Fruit fly (Drosophila melanogaster) whole organism, prepupa: ENCODE measurements around the gene CG31055.

Experiments used
- Blimp-1 ChIP-seq: fragments of 200-800 bp; sonication (Bioruptor generic); optimal IDR thresholded peaks from 3 replicates; lab custom pipeline; 2017; ENCODE audit warnings: missing biosample characterization, missing genetic modification characterization, mild to moderate bottlenecking, moderate library complexity, missing genetic modification reagents
- CG10631 ChIP-seq: fragments of 200-800 bp; sonication (Bioruptor generic); optimal IDR thresholded peaks from 2 replicates; lab custom pipeline; 2016; ENCODE audit warnings: missing biosample characterization, missing genetic modification characterization
- CG10669 ChIP-seq: fragments of 200-800 bp; sonication (Bioruptor generic); optimal IDR thresholded peaks from 3 replicates; lab custom pipeline; 2018; ENCODE audit warnings: missing biosample characterization, mild to moderate bottlenecking, missing genetic modification characterization, moderate library complexity
- CG11902 ChIP-seq: fragments of 200-800 bp; sonication (Bioruptor generic); optimal IDR thresholded peaks from 3 replicates; lab custom pipeline; 2016; ENCODE audit warnings: missing biosample characterization, missing genetic modification characterization
- CG15336 ChIP-seq: fragments of 200-800 bp; sonication (Bioruptor generic); IDR thresholded peaks from 2 replicates; pipeline ENCODE4 v1.3.6; 2022; ENCODE audit warnings: missing biosample characterization, missing genetic modification characterization
- CG1621 ChIP-seq: fragments of 200-800 bp; sonication (Bioruptor generic); optimal IDR thresholded peaks from 3 replicates; lab custom pipeline; 2018; ENCODE audit warnings: missing biosample characterization, mild to moderate bottlenecking, missing genetic modification characterization
- CG16779 ChIP-seq: fragments of 200-800 bp; sonication (Bioruptor generic); optimal IDR thresholded peaks from 3 replicates; lab custom pipeline; 2017; ENCODE audit warnings: missing biosample characterization, mild to moderate bottlenecking, missing genetic modification characterization
- CG3032 ChIP-seq: fragments of 200-800 bp; optimal IDR thresholded peaks from 2 replicates; lab custom pipeline; 2019; ENCODE audit warnings: missing biosample characterization, mild to moderate bottlenecking, missing genetic modification characterization, moderate library complexity
- CG32006 ChIP-seq: fragments of 200-800 bp; sonication (Bioruptor generic); optimal IDR thresholded peaks from 3 replicates; lab custom pipeline; 2017; ENCODE audit warnings: missing biosample characterization, mild to moderate bottlenecking, missing genetic modification characterization
- CG4318 ChIP-seq: fragments of 200-800 bp; sonication (Bioruptor generic); optimal IDR thresholded peaks from 3 replicates; lab custom pipeline; 2017; ENCODE audit warnings: missing biosample characterization, mild to moderate bottlenecking, missing genetic modification characterization
- CG6163 ChIP-seq: fragments of 200-800 bp; sonication (Bioruptor generic); IDR thresholded peaks from 3 replicates; pipeline ENCODE4 v1.3.6; 2022; ENCODE audit warnings: missing biosample characterization, missing genetic modification characterization
- CG6792 ChIP-seq: fragments of 200-800 bp; sonication (Bioruptor generic); optimal IDR thresholded peaks from 3 replicates; lab custom pipeline; 2016; ENCODE audit warnings: missing biosample characterization, missing genetic modification characterization
- CG6854 ChIP-seq: fragments of 200-800 bp; sonication (Bioruptor generic); optimal IDR thresholded peaks from 2 replicates; lab custom pipeline; 2017; ENCODE audit warnings: missing biosample characterization, mild to moderate bottlenecking, missing genetic modification characterization
- CG7368 ChIP-seq: fragments of 200-800 bp; sonication (Bioruptor generic); optimal IDR thresholded peaks from 3 replicates; lab custom pipeline; 2016; ENCODE audit warnings: missing biosample characterization, missing genetic modification characterization
- CG8319 ChIP-seq: fragments of 200-800 bp; sonication (Bioruptor generic); optimal IDR thresholded peaks from 3 replicates; lab custom pipeline; 2016; ENCODE audit warnings: missing biosample characterization, missing genetic modification characterization
- Eip75B ChIP-seq: fragments of 200-800 bp; sonication (Bioruptor generic); optimal IDR thresholded peaks from 3 replicates; lab custom pipeline; 2016; ENCODE audit warnings: missing biosample characterization, missing genetic modification characterization
- Eip78C ChIP-seq: fragments of 200-800 bp; sonication (Bioruptor generic); peaks from one replicate; lab custom pipeline; 2016; ENCODE audit warnings: missing biosample characterization, missing genetic modification characterization
- Ets96B ChIP-seq: fragments of 200-800 bp; optimal IDR thresholded peaks from 2 replicates; lab custom pipeline; 2019; ENCODE audit warnings: missing biosample characterization, mild to moderate bottlenecking, missing genetic modification characterization, moderate library complexity
- Gug ChIP-seq: fragments of 200-800 bp; sonication (Bioruptor generic); IDR thresholded peaks from 2 replicates; pipeline ENCODE4 v1.3.6; 2022; ENCODE audit warnings: missing biosample characterization, missing genetic modification characterization
- Hr39 ChIP-seq: fragments of 200-800 bp; sonication (Bioruptor generic); optimal IDR thresholded peaks from 2 replicates; lab custom pipeline; 2016; ENCODE audit warnings: missing biosample characterization, missing genetic modification characterization
- Hr4 ChIP-seq: fragments of 200-800 bp; sonication (Bioruptor generic); optimal IDR thresholded peaks from 3 replicates; lab custom pipeline; 2016; ENCODE audit warnings: missing biosample characterization, missing genetic modification characterization
- Lpt ChIP-seq: fragments of 200-800 bp; sonication (Bioruptor generic); optimal IDR thresholded peaks from 3 replicates; lab custom pipeline; 2016; ENCODE audit warnings: missing biosample characterization, missing genetic modification characterization
- Met ChIP-seq: fragments of 200-800 bp; sonication (Bioruptor generic); optimal IDR thresholded peaks from 3 replicates; lab custom pipeline; 2016; ENCODE audit warnings: missing biosample characterization, missing genetic modification characterization
- Smox ChIP-seq: fragments of 200-800 bp; sonication (Bioruptor generic); optimal IDR thresholded peaks from 3 replicates; lab custom pipeline; 2016; ENCODE audit warnings: missing biosample characterization, missing genetic modification characterization
- Sox14 ChIP-seq: fragments of 200-800 bp; sonication (Bioruptor generic); optimal IDR thresholded peaks from 3 replicates; lab custom pipeline; 2016; ENCODE audit warnings: missing biosample characterization, missing genetic modification characterization
- Sox15 ChIP-seq: fragments of 200-800 bp; sonication (Bioruptor generic); optimal IDR thresholded peaks from 3 replicates; lab custom pipeline; 2016; ENCODE audit warnings: missing biosample characterization, missing genetic modification characterization
- cyc ChIP-seq: fragments of 200-800 bp; sonication (Bioruptor generic); optimal IDR thresholded peaks from 3 replicates; lab custom pipeline; 2016; ENCODE audit warnings: missing biosample characterization, missing genetic modification characterization
- dac ChIP-seq: fragments of 200-800 bp; sonication (Bioruptor generic); optimal IDR thresholded peaks from 2 replicates; lab custom pipeline; 2017; ENCODE audit warnings: missing biosample characterization, mild to moderate bottlenecking, missing genetic modification characterization
- dsx ChIP-seq: fragments of 200-800 bp; optimal IDR thresholded peaks from 3 replicates; lab custom pipeline; 2019; ENCODE audit warnings: missing biosample characterization, mild to moderate bottlenecking, missing genetic modification characterization, moderate library complexity; ENCODE audit not compliant: poor library complexity, severe bottlenecking
- fd59A ChIP-seq: fragments of 200-800 bp; sonication (Bioruptor generic); optimal IDR thresholded peaks from 2 replicates; lab custom pipeline; 2017; ENCODE audit warnings: missing biosample characterization, mild to moderate bottlenecking, missing genetic modification characterization, missing genetic modification reagents
- fkh ChIP-seq: fragments of 200-800 bp; sonication (Bioruptor generic); optimal IDR thresholded peaks from 3 replicates; lab custom pipeline; 2017; ENCODE audit warnings: missing biosample characterization, mild to moderate bottlenecking, missing genetic modification characterization, moderate library complexity
- lz ChIP-seq: fragments of 200-800 bp; sonication (Bioruptor generic); optimal IDR thresholded peaks from 3 replicates; lab custom pipeline; 2016; ENCODE audit warnings: missing biosample characterization, missing genetic modification characterization
- net ChIP-seq: fragments of 200-800 bp; sonication (Bioruptor generic); optimal IDR thresholded peaks from 3 replicates; lab custom pipeline; 2016; ENCODE audit warnings: missing biosample characterization, missing genetic modification characterization
- pdm3 ChIP-seq: fragments of 200-800 bp; sonication (Bioruptor generic); optimal IDR thresholded peaks from 3 replicates; lab custom pipeline; 2016; ENCODE audit warnings: missing biosample characterization, missing genetic modification characterization
- spab ChIP-seq: fragments of 200-800 bp; sonication (Bioruptor generic); optimal IDR thresholded peaks from 2 replicates; lab custom pipeline; 2017; ENCODE audit warnings: missing biosample characterization, mild to moderate bottlenecking, missing genetic modification characterization, missing genetic modification reagents
- ss ChIP-seq, 2 experiments: fragments of 200-800 bp; sonication (Bioruptor generic); optimal IDR thresholded peaks; 2 replicates in 1 of 2; 3 replicates in 1 of 2; lab custom pipeline; 2017 to 2018; ENCODE audit warnings: mild to moderate bottlenecking in 2 of 2, missing biosample characterization in 2 of 2, missing genetic modification characterization in 2 of 2, moderate library complexity in 1 of 2
- svp ChIP-seq: fragments of 200-800 bp; sonication (Bioruptor generic); peaks from one replicate; lab custom pipeline; 2016; ENCODE audit warnings: missing biosample characterization, missing genetic modification characterization
- topi ChIP-seq: fragments of 200-800 bp; sonication (Bioruptor generic); optimal IDR thresholded peaks from 3 replicates; lab custom pipeline; 2016; ENCODE audit warnings: missing biosample characterization, missing genetic modification characterization
- vri ChIP-seq: fragments of 200-800 bp; sonication (Bioruptor generic); optimal IDR thresholded peaks from 3 replicates; lab custom pipeline; 2016; ENCODE audit warnings: missing biosample characterization, mild to moderate bottlenecking, missing genetic modification characterization

Gene CG31055

dm6 chr3R:27685539-27686012 lies 2.4 kb downstream of the CG31055 start, which contains the start of gene CG12880 (continued):
- TF ChIP-seq spab (GFP tag; lab: Kevin White, UChicago) (peak; percentile 39), Blimp-1 (GFP tag; lab: Kevin White, UChicago) (no peak), Gug (0 out of 2 replicates have a peak, but pooled peaks have one; percentile 13), fkh (GFP tag; lab: Kevin White, UChicago) (no peak), CG16779 (tag; lab: Kevin White, UChicago) (peak; percentile 13), Met (GFP tag; lab: Kevin White, UChicago) (peak; percentile 51), Smox (GFP tag; lab: Kevin White, UChicago) (peak; percentile 28)

dm6 chr3R:27685074-27685473 lies 2.9 kb downstream of the CG31055 start:
- TF ChIP-seq CG1621 (peak; percentile 3), ss (GFP tag; optimal IDR thresholded peaks at IDR 0.05; lab: Kevin White, UChicago) (peak in 1 of 2 experiments; percentile 64), lz (no peak), dsx (peak; percentile 89)
- TF ChIP-seq, all 60 proteins: peak for 3

dm6 chr3R:27681799-27682198 lies 6.1 kb downstream of the CG31055 start, which contains the start of gene Sce:
Gene Sce (minus strand): TSS chr3R:27682029.
- TF ChIP-seq CG10631 (no peak), Blimp-1 (GFP tag; lab: Kevin White, UChicago) (no peak), CG4318 (GFP tag; lab: Kevin White, UChicago) (no peak), Lpt (GFP tag; lab: Kevin White, UChicago) (no peak), CG6854 (GFP tag; lab: Kevin White, UChicago) (no peak)

- no peak for TF ChIP-seq Hr39 (GFP tag; lab: Kevin White, UChicago)
- TF ChIP-seq CG10669 (GFP tag; lab: Kevin White, UChicago) = no peak
- peak; percentile 47 for TF ChIP-seq Eip78C (GFP tag; lab: Kevin White, UChicago)
- TF ChIP-seq CG32006 = no peak
- TF ChIP-seq dac (GFP tag; lab: Kevin White, UChicago) = no peak
- no peak for TF ChIP-seq Gug
- no peak for TF ChIP-seq CG11902 (GFP tag; lab: Kevin White, UChicago)
- peak; percentile 89 for TF ChIP-seq svp (GFP tag; lab: Kevin White, UChicago)
- TF ChIP-seq Ets96B (tag; lab: Kevin White, UChicago) = no peak
- no peak for TF ChIP-seq CG3032 (tag; lab: Kevin White, UChicago)
- TF ChIP-seq Sox15 (GFP tag; lab: Kevin White, UChicago) = no peak
- no peak for TF ChIP-seq dsx
- no peak for TF ChIP-seq topi (GFP tag; lab: Kevin White, UChicago)
- TF ChIP-seq CG4318 (GFP tag; lab: Kevin White, UChicago) = no peak
Observed at dm6 chr3R:27679667-27680066, 8.3 kb downstream of the CG31055 start.

- TF ChIP-seq fd59A (GFP tag; lab: Kevin White, UChicago) = no peak
- no peak for TF ChIP-seq topi (GFP tag; lab: Kevin White, UChicago)
- peak; percentile 35 for TF ChIP-seq Eip78C (GFP tag; lab: Kevin White, UChicago)
- no peak for TF ChIP-seq Blimp-1 (GFP tag; lab: Kevin White, UChicago)
- TF ChIP-seq CG6163 (GFP tag; lab: Robert Waterston, UW) = no peak
- TF ChIP-seq net (GFP tag; lab: Kevin White, UChicago) = no peak
- TF ChIP-seq Gug = no peak
- TF ChIP-seq CG3032 (tag; lab: Kevin White, UChicago) = no peak
- TF ChIP-seq CG8319 (GFP tag; lab: Kevin White, UChicago) = no peak
- no peak for TF ChIP-seq CG6792 (GFP tag; lab: Kevin White, UChicago)
- peak; percentile 19 for TF ChIP-seq Sox14 (GFP tag; lab: Kevin White, UChicago)
- no peak for TF ChIP-seq Eip75B (GFP tag; lab: Kevin White, UChicago)
- no peak for TF ChIP-seq cyc (GFP tag; lab: Kevin White, UChicago)
- no peak for TF ChIP-seq Hr4
- TF ChIP-seq Ets96B (tag; lab: Kevin White, UChicago) = no peak
- no peak for TF ChIP-seq fkh (GFP tag; lab: Kevin White, UChicago)
- TF ChIP-seq CG7368 (GFP tag; lab: Kevin White, UChicago) = no peak
- peak; percentile 49 for TF ChIP-seq svp (GFP tag; lab: Kevin White, UChicago)
- TF ChIP-seq vri (GFP tag; lab: Kevin White, UChicago) = no peak
- no peak for TF ChIP-seq CG15336 (GFP tag; lab: Robert Waterston, UW)
- TF ChIP-seq pdm3 (GFP tag; lab: Kevin White, UChicago) = no peak
- TF ChIP-seq Met (GFP tag; lab: Kevin White, UChicago) = no peak
- TF ChIP-seq dac (GFP tag; lab: Kevin White, UChicago) = no peak
Observed at dm6 chr3R:27679019-27679418, 8.9 kb downstream of the CG31055 start, which contains the start of gene CG12883. Gene CG12883 (plus strand): TSS chr3R:27679291.
